Fruit fly (Drosophila melanogaster) whole organism, embryonic: ENCODE data around the gene Tlk.

Experiments
- Asciz ChIP-seq: fragments of 200-800 bp; sonication (Bioruptor generic); optimal IDR thresholded peaks from 2 replicates; lab custom pipeline; 2017; ENCODE audit warnings: missing biosample characterization, mild to moderate bottlenecking, missing genetic modification characterization, missing genetic modification reagents
- CG10565 ChIP-seq: fragments of 200-800 bp; sonication (Bioruptor generic); optimal IDR thresholded peaks from 3 replicates; lab custom pipeline; 2016; ENCODE audit warnings: missing biosample characterization, mild to moderate bottlenecking, missing genetic modification characterization
- CG13287 ChIP-seq: fragments of 200-800 bp; sonication (Bioruptor generic); IDR thresholded peaks from 2 replicates; pipeline ENCODE4 v1.3.6; 2022; ENCODE audit warnings: missing biosample characterization, missing genetic modification characterization; ENCODE audit not compliant: partially characterized antibody
- CG13424 ChIP-seq: fragments of 200-800 bp; sonication (Bioruptor generic); optimal IDR thresholded peaks from 2 replicates; lab custom pipeline; 2019; ENCODE audit warnings: missing biosample characterization, mild to moderate bottlenecking, missing genetic modification characterization, moderate library complexity
- CG15601 ChIP-seq: fragments of 200-800 bp; sonication (Bioruptor generic); optimal IDR thresholded peaks from 3 replicates; lab custom pipeline; 2019; ENCODE audit warnings: missing biosample characterization, mild to moderate bottlenecking, missing genetic modification characterization, moderate library complexity
- CG1602 ChIP-seq: fragments of 200-800 bp; sonication (Bioruptor generic); optimal IDR thresholded peaks from 3 replicates; lab custom pipeline; 2016; ENCODE audit warnings: missing biosample characterization, missing genetic modification characterization
- CG17359 ChIP-seq: fragments of 200-800 bp; sonication (Bioruptor generic); optimal IDR thresholded peaks from 3 replicates; lab custom pipeline; 2018; ENCODE audit warnings: missing biosample characterization, mild to moderate bottlenecking, missing genetic modification characterization, moderate library complexity
- CG17385 ChIP-seq: fragments of 200-800 bp; sonication (Bioruptor generic); optimal IDR thresholded peaks from 3 replicates; lab custom pipeline; 2018; ENCODE audit warnings: missing biosample characterization, mild to moderate bottlenecking, missing genetic modification characterization
- CG17829 ChIP-seq: fragments of 200-800 bp; optimal IDR thresholded peaks from 2 replicates; lab custom pipeline; 2019; ENCODE audit warnings: missing biosample characterization, mild to moderate bottlenecking, missing genetic modification characterization, moderate library complexity
- CG17912 ChIP-seq: fragments of 200-800 bp; sonication (Bioruptor generic); optimal IDR thresholded peaks from 2 replicates; lab custom pipeline; 2018; ENCODE audit warnings: missing biosample characterization, mild to moderate bottlenecking, missing genetic modification characterization
- CG18476 ChIP-seq: fragments of 200-800 bp; sonication (Bioruptor generic); optimal IDR thresholded peaks from 2 replicates; lab custom pipeline; 2016; ENCODE audit warnings: missing biosample characterization, mild to moderate bottlenecking, missing genetic modification characterization
- CG2875 ChIP-seq: fragments of 200-800 bp; sonication (Bioruptor generic); optimal IDR thresholded peaks from 2 replicates; lab custom pipeline; 2017; ENCODE audit warnings: missing biosample characterization, mild to moderate bottlenecking, missing genetic modification characterization, missing genetic modification reagents
- CG34376 ChIP-seq: fragments of 200-800 bp; sonication (Bioruptor generic); optimal IDR thresholded peaks from 2 replicates; lab custom pipeline; 2018; ENCODE audit warnings: missing biosample characterization, mild to moderate bottlenecking, missing genetic modification characterization
- CG3726 ChIP-seq: fragments of 200-800 bp; sonication (Bioruptor generic); IDR thresholded peaks from 3 replicates; pipeline ENCODE4, ENCODE4 v1.3.6; 2022; ENCODE audit warnings: missing biosample characterization, missing genetic modification characterization
- CG4282 ChIP-seq: fragments of 200-800 bp; sonication (Bioruptor generic); optimal IDR thresholded peaks from 2 replicates; lab custom pipeline; 2016; ENCODE audit warnings: missing biosample characterization, missing genetic modification characterization
- CG4707 ChIP-seq: fragments of 200-800 bp; sonication (Bioruptor generic); optimal IDR thresholded peaks from 2 replicates; lab custom pipeline; 2018; ENCODE audit warnings: missing biosample characterization, mild to moderate bottlenecking, missing genetic modification characterization, moderate library complexity
- CG5245 ChIP-seq: fragments of 200-800 bp; sonication (Bioruptor generic); optimal IDR thresholded peaks from 3 replicates; lab custom pipeline; 2016; ENCODE audit warnings: missing biosample characterization, missing genetic modification characterization
- CG5953 ChIP-seq: fragments of 200-800 bp; sonication (Bioruptor generic); IDR thresholded peaks from 2 replicates; pipeline ENCODE4 v1.3.6; 2022; ENCODE audit warnings: missing biosample characterization, missing genetic modification characterization
- CG6813 ChIP-seq: fragments of 200-800 bp; sonication (Bioruptor generic); optimal IDR thresholded peaks from 2 replicates; lab custom pipeline; 2017; ENCODE audit warnings: missing biosample characterization, missing genetic modification characterization, mild to moderate bottlenecking, moderate library complexity, missing genetic modification reagents
- CG7556 ChIP-seq: fragments of 200-800 bp; sonication (Bioruptor generic); optimal IDR thresholded peaks from 2 replicates; lab custom pipeline; 2017; ENCODE audit warnings: missing biosample characterization, mild to moderate bottlenecking, missing genetic modification characterization
- CG8290 ChIP-seq, 3 experiments: fragments of 200-800 bp; sonication (Bioruptor generic); optimal IDR thresholded peaks; 2 replicates each; lab custom pipeline; 2016 to 2019; ENCODE audit warnings: missing biosample characterization in 3 of 3, missing genetic modification characterization in 3 of 3, mild to moderate bottlenecking in 2 of 3, moderate library complexity in 1 of 3
- Dip3 ChIP-seq: fragments of 200-800 bp; sonication (Bioruptor generic); optimal IDR thresholded peaks from 3 replicates; lab custom pipeline; 2016; ENCODE audit warnings: missing biosample characterization, missing genetic modification characterization
- Hand ChIP-seq: fragments of 200-800 bp; sonication (Bioruptor generic); optimal IDR thresholded peaks from 2 replicates; lab custom pipeline; 2017; ENCODE audit warnings: mild to moderate bottlenecking, missing biosample characterization, missing genetic modification reagents, missing genetic modification characterization
- Hey ChIP-seq: fragments of 200-800 bp; sonication (Bioruptor generic); optimal IDR thresholded peaks from 3 replicates; lab custom pipeline; 2018; ENCODE audit warnings: missing biosample characterization, mild to moderate bottlenecking, missing genetic modification characterization
- Hr39 ChIP-seq: fragments of >200 bp; optimal IDR thresholded peaks from 2 replicates; lab custom pipeline; 2017
- Lhr ChIP-seq: fragments of 200-800 bp; sonication (Bioruptor generic); optimal IDR thresholded peaks from 3 replicates; lab custom pipeline; 2017; ENCODE audit warnings: mild to moderate bottlenecking, missing biosample characterization, missing genetic modification reagents, missing genetic modification characterization
- Lim3 ChIP-seq: fragments of 200-800 bp; sonication (Bioruptor generic); IDR thresholded peaks from 2 replicates; pipeline ENCODE4 v1.3.6; 2022; ENCODE audit warnings: missing biosample characterization, missing genetic modification characterization
- Mrtf ChIP-seq: fragments of 200-800 bp; sonication (Bioruptor generic); IDR thresholded peaks from 3 replicates; pipeline ENCODE4 v1.3.6; 2022; ENCODE audit warnings: missing biosample characterization, missing genetic modification characterization
- Myb ChIP-seq: fragments of 200-800 bp; sonication (Bioruptor generic); optimal IDR thresholded peaks from 2 replicates; lab custom pipeline; 2016; ENCODE audit warnings: missing biosample characterization, missing genetic modification characterization
- NFAT ChIP-seq: fragments of 200-800 bp; sonication (Bioruptor generic); IDR thresholded peaks from 2 replicates; pipeline ENCODE4 v1.3.6; 2022; ENCODE audit warnings: missing biosample characterization, missing genetic modification characterization
- Pdp1 ChIP-seq, 2 experiments: fragments of 200-800 bp; sonication (Bioruptor generic); optimal IDR thresholded peaks; 3 replicates each; lab custom pipeline; 2016; ENCODE audit warnings: missing biosample characterization in 2 of 2, missing genetic modification characterization in 2 of 2, mild to moderate bottlenecking in 1 of 2, moderate library complexity in 1 of 2
- Ravus ChIP-seq: fragments of 200-800 bp; sonication (Bioruptor generic); IDR thresholded peaks from 2 replicates; pipeline ENCODE4 v1.3.6; 2022; ENCODE audit warnings: missing biosample characterization, missing genetic modification characterization
- bowl ChIP-seq: fragments of 200-800 bp; sonication (Bioruptor generic); IDR thresholded peaks from 2 replicates; pipeline ENCODE4 v1.3.6; 2022; ENCODE audit warnings: missing biosample characterization, missing genetic modification characterization
- cato ChIP-seq: fragments of 200-800 bp; sonication (Bioruptor generic); optimal IDR thresholded peaks from 2 replicates; lab custom pipeline; 2016; ENCODE audit warnings: missing biosample characterization, missing genetic modification characterization, borderline replicate concordance
- cg ChIP-seq: fragments of 200-800 bp; sonication (Bioruptor generic); optimal IDR thresholded peaks from 3 replicates; lab custom pipeline; 2019; ENCODE audit warnings: missing biosample characterization, mild to moderate bottlenecking, missing genetic modification characterization, moderate library complexity
- cwo ChIP-seq: fragments of 200-800 bp; sonication (Bioruptor generic); optimal IDR thresholded peaks from 3 replicates; lab custom pipeline; 2017; ENCODE audit warnings: missing biosample characterization, missing genetic modification characterization, mild to moderate bottlenecking, moderate library complexity, missing genetic modification reagents
- emc ChIP-seq: fragments of 200-800 bp; sonication (Bioruptor generic); optimal IDR thresholded peaks from 2 replicates; lab custom pipeline; 2016; ENCODE audit warnings: missing biosample characterization, missing genetic modification characterization
- fd102C ChIP-seq: fragments of 200-800 bp; sonication (Bioruptor generic); optimal IDR thresholded peaks from 2 replicates; lab custom pipeline; 2018; ENCODE audit warnings: missing biosample characterization, mild to moderate bottlenecking, missing genetic modification characterization, moderate library complexity
- fd96Cb ChIP-seq: fragments of 200-800 bp; sonication (Bioruptor generic); optimal IDR thresholded peaks from 2 replicates; lab custom pipeline; 2018; ENCODE audit warnings: missing biosample characterization, mild to moderate bottlenecking, missing genetic modification characterization, moderate library complexity
- gro ChIP-seq: fragments of 200-800 bp; sonication (Bioruptor generic); optimal IDR thresholded peaks from 2 replicates; lab custom pipeline; 2016; ENCODE audit warnings: missing biosample characterization, missing genetic modification characterization
- hb ChIP-seq: fragments of 200-800 bp; sonication (Bioruptor generic); IDR thresholded peaks from 3 replicates; pipeline ENCODE4 v1.3.6; 2022; ENCODE audit warnings: missing biosample characterization, missing genetic modification characterization; ENCODE audit not compliant: partially characterized antibody
- ind ChIP-seq: fragments of 200-800 bp; sonication (Bioruptor generic); optimal IDR thresholded peaks from 3 replicates; lab custom pipeline; 2016; ENCODE audit warnings: missing biosample characterization, missing genetic modification characterization
- ken ChIP-seq: fragments of 200-800 bp; sonication (Bioruptor generic); IDR thresholded peaks from 3 replicates; pipeline ENCODE4 v1.3.6; 2022; ENCODE audit warnings: missing biosample characterization, missing genetic modification characterization
- org-1 ChIP-seq: fragments of 200-800 bp; sonication (Bioruptor generic); optimal IDR thresholded peaks from 2 replicates; lab custom pipeline; 2017; ENCODE audit warnings: missing biosample characterization, missing genetic modification characterization
- pan ChIP-seq, 4 experiments: fragments of >200 bp in 3 of 4; fragments of 200-800 bp in 1 of 4; sonication (Bioruptor generic) in 1 of 4; optimal IDR thresholded peaks in 3 of 4; IDR thresholded peaks in 1 of 4; 2 replicates each; pipeline versions ENCODE4 v1.3.6 to Lab custom; 2017 to 2022; ENCODE audit warnings: missing biosample characterization in 2 of 4, missing genetic modification characterization in 2 of 4, mixed read lengths in 1 of 4
- peb ChIP-seq: fragments of 200-800 bp; sonication (Bioruptor generic); IDR thresholded peaks from 2 replicates; pipeline ENCODE4 v1.3.6; 2022; ENCODE audit warnings: missing biosample characterization, missing genetic modification characterization
- psq ChIP-seq: fragments of 200-800 bp; sonication (Bioruptor generic); optimal IDR thresholded peaks from 2 replicates; lab custom pipeline; 2017; ENCODE audit warnings: missing biosample characterization, missing genetic modification characterization
- stwl ChIP-seq: fragments of 200-800 bp; sonication (Bioruptor generic); optimal IDR thresholded peaks from 3 replicates; lab custom pipeline; 2018; ENCODE audit warnings: missing biosample characterization, mild to moderate bottlenecking, missing genetic modification characterization, moderate library complexity
- tgo ChIP-seq: fragments of 200-800 bp; sonication (Bioruptor generic); IDR thresholded peaks from 3 replicates; pipeline ENCODE4 v1.3.6; 2022; ENCODE audit warnings: missing biosample characterization, missing genetic modification characterization

Tlk gene

dm6 chrX:3777236-3777635, 57.4 kb downstream of the Tlk start (continued):
- TF ChIP-seq Mrtf (GFP tag; lab: Robert Waterston, UW) (no peak), Hand (no peak), fd96Cb (tag; lab: Kevin White, UChicago) (no peak), emc (no peak), Asciz (GFP tag; lab: Kevin White, UChicago) (peak; percentile 66), CG2875 (peak; percentile 59), CG4707 (GFP tag; lab: Kevin White, UChicago) (peak; percentile 75), tgo (GFP tag; lab: Robert Waterston, UW) (no peak), stwl (no peak), CG7556 (peak; percentile 28), CG13424 (tag; lab: Kevin White, UChicago) (peak; percentile 23), Lim3 (GFP tag; lab: Robert Waterston, UW) (no peak), Ravus (GFP tag; lab: Robert Waterston, UW) (no peak), CG8290 (GFP tag; optimal IDR thresholded peaks at IDR 0.05; lab: Kevin White, UChicago) (peak; percentile 37), CG8290 (tag; optimal IDR thresholded peaks at IDR 0.05; lab: Kevin White, UChicago) (peak; percentile 71 to 72), fd102C (GFP tag; lab: Kevin White, UChicago) (peak; percentile 55), cg (peak; percentile 74), hb (GFP tag; lab: Robert Waterston, UW) (no peak), CG10565 (GFP tag; lab: Kevin White, UChicago) (no peak), CG6813 (GFP tag; lab: Kevin White, UChicago) (peak; percentile 81), ind (GFP tag; lab: Kevin White, UChicago) (no peak), Lhr (GFP tag; lab: Kevin White, UChicago) (peak; percentile 68), bowl (GFP tag; lab: Robert Waterston, UW) (0 out of 2 replicates have a peak, but pooled peaks have one; percentile 42), CG17912 (GFP tag; lab: Kevin White, UChicago) (peak; percentile 81), CG34376 (GFP tag; lab: Kevin White, UChicago) (peak; percentile 84), psq (GFP tag; lab: Kevin White, UChicago) (peak; percentile 71), CG17385 (peak; percentile 72), CG5245 (GFP tag; lab: Kevin White, UChicago) (no peak), CG18476 (GFP tag; lab: Kevin White, UChicago) (peak; percentile 18), CG5953 (GFP tag; lab: Robert Waterston, UW) (no peak), Dip3 (GFP tag; lab: Kevin White, UChicago) (no peak), pan (optimal IDR thresholded peaks at IDR 0.05; lab: Kevin White, UChicago) (no peak), pan (GFP tag; optimal IDR thresholded peaks at IDR 0.05 in 1 of 2, IDR thresholded peaks at IDR 0.05 in 1 of 2) (peak in 1 of 2 experiments; percentile 36), Pdp1 (GFP tag; optimal IDR thresholded peaks at IDR 0.05; lab: Kevin White, UChicago) (peak in 1 of 2 experiments; percentile 35), Hr39 (lab: Kevin White, UChicago) (no peak), CG17829 (tag; lab: Kevin White, UChicago) (peak; percentile 46), cwo (GFP tag; lab: Kevin White, UChicago) (peak; percentile 99), CG4282 (GFP tag; lab: Kevin White, UChicago) (no peak), NFAT (no peak), Hey (peak; percentile 78), Myb (peak; percentile 33), org-1 (GFP tag; lab: Kevin White, UChicago) (peak; percentile 31), peb (0 out of 2 replicates have a peak, but pooled peaks have one; percentile 11), CG3726 (GFP tag; lab: Robert Waterston, UW) (no peak), CG15601 (tag; lab: Kevin White, UChicago) (peak; percentile 68), CG1602 (GFP tag; lab: Kevin White, UChicago) (no peak), CG17359 (tag; lab: Kevin White, UChicago) (peak; percentile 44), gro (GFP tag; lab: Kevin White, UChicago) (peak; percentile 74), CG13287 (peak; percentile 45), cato (GFP tag; lab: Kevin White, UChicago) (peak; percentile 12), ken (no peak)
